Fruit fly (Drosophila melanogaster) S2 (cell line): ENCODE results near the gene CG9503.

Source experiments
- CG8478 ChIP-seq: fragments of >200 bp; optimal IDR thresholded peaks from 2 replicates; lab custom pipeline; 2018
- CTCF ChIP-seq, 2 experiments: fragments of >200 bp; optimal IDR thresholded peaks; 2 replicates each; lab custom pipeline; 2018

DNA sequence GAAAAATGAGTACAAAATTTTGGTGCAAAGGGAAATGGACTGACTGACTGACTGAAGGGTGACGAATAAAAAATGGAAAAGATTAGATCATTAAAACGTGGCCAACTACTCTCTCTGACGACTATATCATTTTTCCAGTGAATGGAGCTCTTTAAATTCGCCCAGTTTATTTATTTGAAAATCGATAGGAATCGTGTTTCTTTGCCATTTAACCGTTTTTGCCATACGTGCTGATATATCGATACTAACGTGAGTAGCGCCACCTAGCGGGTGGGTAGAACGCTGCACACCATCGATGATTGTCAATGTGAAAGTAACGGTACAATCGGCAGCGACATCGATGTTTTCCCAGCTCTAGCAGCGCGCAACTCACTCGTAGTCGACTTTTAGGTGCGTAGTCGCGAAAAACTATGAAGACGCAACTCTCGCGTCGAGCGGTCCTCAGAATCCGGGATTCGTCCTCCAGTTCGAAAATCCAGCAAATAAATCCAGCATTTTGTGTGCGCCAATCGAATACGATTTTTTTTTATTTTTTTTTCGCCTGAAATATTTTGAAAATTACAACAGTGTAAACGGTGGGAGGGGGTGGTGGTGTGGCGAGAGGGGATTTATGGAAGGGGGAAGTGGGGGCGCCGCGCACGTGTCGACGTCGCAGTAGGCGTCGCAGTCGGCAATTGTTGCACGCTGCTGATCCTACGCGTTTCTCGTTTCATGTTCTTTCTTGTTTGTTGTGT lies 31.9 kb upstream of the CG9503 start, which contains the start of the genes CG9030 and eag:
- TF ChIP-seq CG8478 (lab: Kevin White, UChicago): no peak
- peak; percentile 93 to 98 for TF ChIP-seq CTCF (optimal IDR thresholded peaks at IDR 0.05; lab: Kevin White, UChicago)
